Worm (Caenorhabditis elegans) whole organism, L1 larva: ENCODE data around the gene R09D1.14.

ENCODE experiments used
- C34B4.2 ChIP-seq: sonication (generic microtip); optimal IDR thresholded peaks from 2 replicates; lab custom pipeline; 2017; ENCODE audit warnings: mild to moderate bottlenecking, missing genetic modification characterization, missing compliant biosample characterization
- dsc-1 ChIP-seq: sonication (generic microtip); optimal IDR thresholded peaks from 2 replicates; lab custom pipeline; 2016; ENCODE audit warnings: mild to moderate bottlenecking, missing genetic modification characterization, missing compliant biosample characterization
- ets-5 ChIP-seq: fragments of 200-800 bp; sonication (Bioruptor generic); IDR thresholded peaks from 2 replicates; pipeline ENCODE4 v1.3.6; 2022; ENCODE audit warnings: missing genetic modification characterization, missing compliant biosample characterization
- fkh-8 ChIP-seq: sonication (generic microtip); optimal IDR thresholded peaks from 2 replicates; lab custom pipeline; 2016; ENCODE audit warnings: mild to moderate bottlenecking, missing genetic modification characterization, missing compliant biosample characterization
- grh-1 ChIP-seq: fragments of 200-800 bp; sonication (Bioruptor generic); IDR thresholded peaks from 2 replicates; pipeline ENCODE4 v1.3.6; 2022; ENCODE audit warnings: missing genetic modification reagents, missing genetic modification characterization, missing compliant biosample characterization
- lin-13 ChIP-seq: fragments of 150-350 bp; optimal IDR thresholded peaks from 2 replicates; lab custom pipeline; 2014; ENCODE audit warnings: missing biosample characterization, missing genetic modification reagents, missing genetic modification characterization
- lin-35 ChIP-seq, 2 experiments: fragments of 150-350 bp; optimal IDR thresholded peaks; 2 replicates each; lab custom pipeline; 2014; ENCODE audit warnings: missing biosample characterization in 2 of 2, missing genetic modification characterization in 2 of 2, missing genetic modification reagents in 2 of 2
- mep-1 ChIP-seq: fragments of 150-350 bp; optimal IDR thresholded peaks from 2 replicates; lab custom pipeline; 2014; ENCODE audit warnings: missing biosample characterization, missing genetic modification characterization
- nhr-47 ChIP-seq: sonication (generic microtip); optimal IDR thresholded peaks from 2 replicates; lab custom pipeline; 2016; ENCODE audit warnings: mild to moderate bottlenecking, missing genetic modification characterization, moderate library complexity, missing compliant biosample characterization
- nhr-85 ChIP-seq: sonication (generic microtip); peaks from one replicate; lab custom pipeline; 2016; ENCODE audit warnings: missing genetic modification characterization, inconsistent platforms, missing compliant biosample characterization
- rnt-1 ChIP-seq: sonication (generic microtip); optimal IDR thresholded peaks from 2 replicates; lab custom pipeline; 2016; ENCODE audit warnings: mild to moderate bottlenecking, missing genetic modification characterization, moderate library complexity, missing compliant biosample characterization
- skn-1 ChIP-seq: fragments of 150-350 bp; optimal IDR thresholded peaks from 2 replicates; lab custom pipeline; 2014; ENCODE audit warnings: missing biosample characterization, missing genetic modification characterization
- ztf-11 ChIP-seq, 2 experiments: sonication (generic microtip); optimal IDR thresholded peaks; 2 replicates each; lab custom pipeline; 2016 to 2017; ENCODE audit warnings: missing genetic modification characterization in 2 of 2, missing biosample characterization in 1 of 2, missing compliant biosample characterization in 1 of 2

ce11 chrII:9438853-9439252 lies 20.5 kb downstream of the R09D1.14 start:
- no peak for TF ChIP-seq lin-35 (GFP tag; optimal IDR thresholded peaks at IDR 0.05; lab: Kevin White, UChicago)
- no peak for TF ChIP-seq nhr-47 (tag; lab: Kevin White, UChicago)
- no peak for TF ChIP-seq mep-1
- TF ChIP-seq ztf-11 (tag; optimal IDR thresholded peaks at IDR 0.05; lab: Kevin White, UChicago): no peak
- no peak for TF ChIP-seq rnt-1 (tag; lab: Kevin White, UChicago)
- TF ChIP-seq fkh-8: no peak
- TF ChIP-seq grh-1 (GFP tag; lab: Robert Waterston, UW): no peak
- TF ChIP-seq ets-5 (GFP tag; lab: Robert Waterston, UW): no peak
- TF ChIP-seq skn-1: no peak
- TF ChIP-seq C34B4.2: no peak
- no peak for TF ChIP-seq lin-13
- TF ChIP-seq dsc-1 (tag; lab: Kevin White, UChicago): no peak
- TF ChIP-seq nhr-85 (tag; lab: Kevin White, UChicago): no peak
